Fruit fly (Drosophila melanogaster) whole organism, embryonic: ENCODE results near the gene RpS12.

Experiments
- Awh ChIP-seq: fragments of 200-800 bp; sonication (Bioruptor generic); IDR thresholded peaks from 2 replicates; pipeline ENCODE4, ENCODE4 v1.3.6; 2022; ENCODE audit warnings: missing biosample characterization, missing genetic modification characterization
- CG10274 ChIP-seq: fragments of 200-800 bp; sonication (Bioruptor generic); optimal IDR thresholded peaks from 3 replicates; lab custom pipeline; 2017; ENCODE audit warnings: missing biosample characterization, mild to moderate bottlenecking, missing genetic modification characterization
- CG11398 ChIP-seq: fragments of 200-800 bp; sonication (Bioruptor generic); optimal IDR thresholded peaks from 2 replicates; lab custom pipeline; 2016; ENCODE audit warnings: missing biosample characterization, missing genetic modification characterization
- CG11504 ChIP-seq: fragments of 200-800 bp; sonication (Bioruptor generic); optimal IDR thresholded peaks from 3 replicates; lab custom pipeline; 2019; ENCODE audit warnings: missing biosample characterization, mild to moderate bottlenecking, missing genetic modification characterization, moderate library complexity
- CG11695 ChIP-seq: fragments of 200-800 bp; sonication (Bioruptor generic); IDR thresholded peaks from 3 replicates; pipeline ENCODE4 v1.3.6; 2022; ENCODE audit warnings: missing biosample characterization, missing genetic modification characterization
- CG12942 ChIP-seq: fragments of 200-800 bp; sonication (Bioruptor generic); optimal IDR thresholded peaks from 3 replicates; lab custom pipeline; 2016; ENCODE audit warnings: missing biosample characterization, missing genetic modification characterization
- CG13424 ChIP-seq: fragments of 200-800 bp; sonication (Bioruptor generic); optimal IDR thresholded peaks from 2 replicates; lab custom pipeline; 2019; ENCODE audit warnings: missing biosample characterization, mild to moderate bottlenecking, missing genetic modification characterization, moderate library complexity
- CG13624 ChIP-seq: fragments of 200-800 bp; sonication (Bioruptor generic); optimal IDR thresholded peaks from 2 replicates; lab custom pipeline; 2016; ENCODE audit warnings: missing biosample characterization, missing genetic modification characterization
- CG14965 ChIP-seq: fragments of 200-800 bp; sonication (Bioruptor generic); optimal IDR thresholded peaks from 2 replicates; lab custom pipeline; 2016; ENCODE audit warnings: missing biosample characterization, missing genetic modification characterization, borderline replicate concordance
- CG15269 ChIP-seq: fragments of 200-800 bp; sonication (Bioruptor generic); optimal IDR thresholded peaks from 2 replicates; lab custom pipeline; 2018; ENCODE audit warnings: missing biosample characterization, mild to moderate bottlenecking, missing genetic modification characterization, moderate library complexity
- CG1529 ChIP-seq: fragments of 200-800 bp; sonication (Bioruptor generic); optimal IDR thresholded peaks from 3 replicates; lab custom pipeline; 2018; ENCODE audit warnings: missing biosample characterization, missing genetic modification characterization
- CG15601 ChIP-seq: fragments of 200-800 bp; sonication (Bioruptor generic); optimal IDR thresholded peaks from 3 replicates; lab custom pipeline; 2019; ENCODE audit warnings: missing biosample characterization, mild to moderate bottlenecking, missing genetic modification characterization, moderate library complexity
- CG2129 ChIP-seq: fragments of 200-800 bp; sonication (Bioruptor generic); IDR thresholded peaks from 2 replicates; pipeline ENCODE4 v1.3.6; 2022; ENCODE audit warnings: missing biosample characterization, missing genetic modification characterization; ENCODE audit not compliant: partially characterized antibody
- CG3065 ChIP-seq: fragments of 200-800 bp; sonication (Bioruptor generic); optimal IDR thresholded peaks from 2 replicates; lab custom pipeline; 2016; ENCODE audit warnings: missing biosample characterization, missing genetic modification characterization
- CG3163 ChIP-seq: fragments of 200-800 bp; sonication (Bioruptor generic); optimal IDR thresholded peaks from 3 replicates; lab custom pipeline; 2016; ENCODE audit warnings: missing biosample characterization, missing genetic modification characterization
- CG3407 ChIP-seq: fragments of 200-800 bp; sonication (Bioruptor generic); optimal IDR thresholded peaks from 2 replicates; lab custom pipeline; 2018; ENCODE audit warnings: missing biosample characterization, mild to moderate bottlenecking, missing genetic modification characterization
- CG3726 ChIP-seq: fragments of 200-800 bp; sonication (Bioruptor generic); IDR thresholded peaks from 3 replicates; pipeline ENCODE4, ENCODE4 v1.3.6; 2022; ENCODE audit warnings: missing biosample characterization, missing genetic modification characterization
- CG4404 ChIP-seq: fragments of 200-800 bp; sonication (Bioruptor generic); IDR thresholded peaks from 2 replicates; pipeline ENCODE4 v1.3.6; 2022; ENCODE audit warnings: missing biosample characterization, missing genetic modification characterization
- CG4617 ChIP-seq: fragments of 200-800 bp; sonication (Bioruptor generic); optimal IDR thresholded peaks from 3 replicates; lab custom pipeline; 2016; ENCODE audit warnings: missing biosample characterization, missing genetic modification characterization, borderline replicate concordance
- CG4730 ChIP-seq: fragments of 200-800 bp; sonication (Bioruptor generic); IDR thresholded peaks from 2 replicates; pipeline ENCODE4 v1.3.6; 2022; ENCODE audit warnings: missing biosample characterization, missing genetic modification characterization
- CG4854 ChIP-seq: fragments of 200-800 bp; sonication (Bioruptor generic); optimal IDR thresholded peaks from 2 replicates; lab custom pipeline; 2016; ENCODE audit warnings: missing biosample characterization, missing genetic modification characterization, inconsistent platforms
- CG6689 ChIP-seq: fragments of 200-800 bp; sonication (Bioruptor generic); IDR thresholded peaks from 2 replicates; pipeline ENCODE4 v1.3.6; 2022; ENCODE audit warnings: missing biosample characterization, missing genetic modification characterization
- CG6765 ChIP-seq: fragments of 200-800 bp; sonication (Bioruptor generic); optimal IDR thresholded peaks from 3 replicates; lab custom pipeline; 2017; ENCODE audit warnings: missing biosample characterization, mild to moderate bottlenecking, missing genetic modification characterization
- Camta ChIP-seq: fragments of 200-800 bp; sonication (Bioruptor generic); optimal IDR thresholded peaks from 2 replicates; lab custom pipeline; 2016; ENCODE audit warnings: missing biosample characterization, missing genetic modification characterization
- D19B ChIP-seq: fragments of 200-800 bp; sonication (Bioruptor generic); optimal IDR thresholded peaks from 2 replicates; lab custom pipeline; 2017; ENCODE audit warnings: missing biosample characterization, mild to moderate bottlenecking, missing genetic modification characterization
- Doc2 ChIP-seq: fragments of 200-800 bp; sonication (Bioruptor generic); IDR thresholded peaks from 2 replicates; pipeline ENCODE4 v1.3.6; 2022; ENCODE audit warnings: missing biosample characterization, missing genetic modification characterization
- HLHmδ ChIP-seq: fragments of 200-800 bp; sonication (Bioruptor generic); optimal IDR thresholded peaks from 2 replicates; lab custom pipeline; 2018; ENCODE audit warnings: missing biosample characterization, mild to moderate bottlenecking, missing genetic modification characterization, moderate library complexity
- Ravus ChIP-seq: fragments of 200-800 bp; sonication (Bioruptor generic); IDR thresholded peaks from 2 replicates; pipeline ENCODE4 v1.3.6; 2022; ENCODE audit warnings: missing biosample characterization, missing genetic modification characterization
- Rx ChIP-seq: fragments of 200-800 bp; sonication (Bioruptor generic); IDR thresholded peaks from 2 replicates; pipeline ENCODE4 v1.3.6; 2022; ENCODE audit warnings: missing biosample characterization, missing genetic modification characterization
- Side ChIP-seq: fragments of 200-800 bp; sonication (Bioruptor generic); optimal IDR thresholded peaks from 2 replicates; lab custom pipeline; 2016; ENCODE audit warnings: missing biosample characterization, missing genetic modification characterization
- al ChIP-seq: fragments of 200-800 bp; sonication (Bioruptor generic); IDR thresholded peaks from 2 replicates; pipeline ENCODE4 v1.3.6; 2022; ENCODE audit warnings: missing biosample characterization, missing genetic modification characterization
- bowl ChIP-seq: fragments of 200-800 bp; sonication (Bioruptor generic); IDR thresholded peaks from 2 replicates; pipeline ENCODE4 v1.3.6; 2022; ENCODE audit warnings: missing biosample characterization, missing genetic modification characterization
- chif ChIP-seq, 2 experiments: fragments of 200-800 bp; sonication (Bioruptor generic); optimal IDR thresholded peaks; 3 replicates each; lab custom pipeline; 2016; ENCODE audit warnings: missing biosample characterization in 2 of 2, missing genetic modification characterization in 2 of 2
- croc ChIP-seq: fragments of 200-800 bp; sonication (Bioruptor generic); conservative IDR thresholded peaks from 3 replicates; pipeline ENCODE4 v1.3.6; 2022; ENCODE audit warnings: missing biosample characterization, missing genetic modification characterization
- emc ChIP-seq: fragments of 200-800 bp; sonication (Bioruptor generic); optimal IDR thresholded peaks from 2 replicates; lab custom pipeline; 2016; ENCODE audit warnings: missing biosample characterization, missing genetic modification characterization
- fru ChIP-seq: fragments of >200 bp; optimal IDR thresholded peaks from 2 replicates; lab custom pipeline; 2017
- gro ChIP-seq: fragments of 200-800 bp; sonication (Bioruptor generic); optimal IDR thresholded peaks from 2 replicates; lab custom pipeline; 2016; ENCODE audit warnings: missing biosample characterization, missing genetic modification characterization
- h ChIP-seq: fragments of >200 bp; optimal IDR thresholded peaks from 2 replicates; lab custom pipeline; 2017
- ken ChIP-seq: fragments of 200-800 bp; sonication (Bioruptor generic); IDR thresholded peaks from 3 replicates; pipeline ENCODE4 v1.3.6; 2022; ENCODE audit warnings: missing biosample characterization, missing genetic modification characterization
- mld ChIP-seq: fragments of 200-800 bp; sonication (Bioruptor generic); IDR thresholded peaks from 3 replicates; pipeline ENCODE4 v1.3.6; 2022; ENCODE audit warnings: missing biosample characterization, missing genetic modification characterization; ENCODE audit not compliant: partially characterized antibody
- odd ChIP-seq: fragments of 200-800 bp; sonication (Bioruptor generic); optimal IDR thresholded peaks from 2 replicates; lab custom pipeline; 2017; ENCODE audit warnings: missing biosample characterization, mild to moderate bottlenecking, missing genetic modification characterization
- org-1 ChIP-seq: fragments of 200-800 bp; sonication (Bioruptor generic); optimal IDR thresholded peaks from 2 replicates; lab custom pipeline; 2017; ENCODE audit warnings: missing biosample characterization, missing genetic modification characterization
- otp ChIP-seq: fragments of 200-800 bp; sonication (Bioruptor generic); IDR thresholded peaks from 3 replicates; pipeline ENCODE4, ENCODE4 v1.3.6; 2022; ENCODE audit warnings: missing biosample characterization, missing genetic modification characterization
- pb ChIP-seq: fragments of 200-800 bp; sonication (Bioruptor generic); optimal IDR thresholded peaks from 3 replicates; lab custom pipeline; 2016; ENCODE audit warnings: missing biosample characterization, missing genetic modification characterization
- psq ChIP-seq: fragments of 200-800 bp; sonication (Bioruptor generic); optimal IDR thresholded peaks from 2 replicates; lab custom pipeline; 2017; ENCODE audit warnings: missing biosample characterization, missing genetic modification characterization
- sens-2 ChIP-seq: fragments of 200-800 bp; sonication (Bioruptor generic); IDR thresholded peaks from 2 replicates; pipeline ENCODE4 v1.3.6; 2022; ENCODE audit warnings: missing biosample characterization, missing genetic modification characterization
- slou ChIP-seq: fragments of 200-800 bp; sonication (Bioruptor generic); optimal IDR thresholded peaks from 3 replicates; lab custom pipeline; 2016; ENCODE audit warnings: missing biosample characterization, missing genetic modification characterization
- so ChIP-seq: fragments of 200-800 bp; sonication (Bioruptor generic); IDR thresholded peaks from 3 replicates; pipeline ENCODE4 v1.3.6; 2022; ENCODE audit warnings: missing biosample characterization, missing genetic modification characterization
- tna ChIP-seq: fragments of 200-800 bp; sonication (Bioruptor generic); IDR thresholded peaks from 2 replicates; pipeline ENCODE4 v1.3.6; 2022; ENCODE audit warnings: missing biosample characterization, missing genetic modification characterization; ENCODE audit not compliant: partially characterized antibody
- usp ChIP-seq: fragments of >200 bp; optimal IDR thresholded peaks from 2 replicates; lab custom pipeline; 2017; ENCODE audit warnings: missing biosample characterization, missing genetic modification characterization
- vnd ChIP-seq: fragments of 200-800 bp; sonication (Bioruptor generic); IDR thresholded peaks from 3 replicates; pipeline ENCODE4 v1.3.6; 2022; ENCODE audit warnings: missing biosample characterization, missing genetic modification characterization; ENCODE audit not compliant: partially characterized antibody
- wdn ChIP-seq: fragments of 200-800 bp; sonication (Bioruptor generic); IDR thresholded peaks from 2 replicates; pipeline ENCODE4 v1.3.6; 2022; ENCODE audit warnings: missing biosample characterization, missing genetic modification characterization
- zen2 ChIP-seq: fragments of 200-800 bp; sonication (Bioruptor generic); IDR thresholded peaks from 3 replicates; pipeline ENCODE4 v1.3.6; 2022; ENCODE audit warnings: missing biosample characterization, missing genetic modification characterization; ENCODE audit not compliant: partially characterized antibody

RpS12 gene

dm6 chr3L:13021727-13022126 lies 1.4 kb upstream of the RpS12 start (continued):
- no peak for TF ChIP-seq CG10274 (GFP tag; lab: Kevin White, UChicago)
- no peak for TF ChIP-seq odd (GFP tag; lab: Kevin White, UChicago)
- TF ChIP-seq mld: no peak
- TF ChIP-seq Awh (GFP tag; lab: Robert Waterston, UW): no peak
- no peak for TF ChIP-seq Camta (GFP tag; lab: Kevin White, UChicago)
- peak; percentile 53 for TF ChIP-seq CG15269 (tag; lab: Kevin White, UChicago)
- no peak for TF ChIP-seq CG4617
- TF ChIP-seq gro (GFP tag; lab: Kevin White, UChicago): no peak
- peak; percentile 43 for TF ChIP-seq CG11504 (tag; lab: Kevin White, UChicago)
- no peak for TF ChIP-seq Rx (GFP tag; lab: Robert Waterston, UW)
- TF ChIP-seq wdn (GFP tag; lab: Robert Waterston, UW): no peak
- no peak for TF ChIP-seq CG3726 (GFP tag; lab: Robert Waterston, UW)
- TF ChIP-seq tna (GFP tag; lab: Robert Waterston, UW): no peak
- TF ChIP-seq HLHmδ: no peak
- no peak for TF ChIP-seq Side (GFP tag; lab: Kevin White, UChicago)
- peak; percentile 4 for TF ChIP-seq org-1 (GFP tag; lab: Kevin White, UChicago)
- TF ChIP-seq CG14965: no peak
- TF ChIP-seq Doc2 (GFP tag; lab: Robert Waterston, UW): no peak
- no peak for TF ChIP-seq fru (lab: Kevin White, UChicago)
- no peak for TF ChIP-seq emc (GFP tag; lab: Kevin White, UChicago)
- no peak for TF ChIP-seq vnd
- TF ChIP-seq Ravus (GFP tag; lab: Robert Waterston, UW): no peak
- TF ChIP-seq usp (GFP tag; lab: Kevin White, UChicago): no peak
- no peak for TF ChIP-seq CG6765 (GFP tag; lab: Kevin White, UChicago)
- TF ChIP-seq h (lab: Kevin White, UChicago): no peak
- no peak for TF ChIP-seq zen2
- no peak for TF ChIP-seq CG6689 (GFP tag; lab: Robert Waterston, UW)
- TF ChIP-seq al: no peak
- no peak for TF ChIP-seq slou
- no peak for TF ChIP-seq CG11398 (GFP tag; lab: Kevin White, UChicago)
- TF ChIP-seq CG13424: peak; percentile 11
- TF ChIP-seq CG2129 (GFP tag; lab: Robert Waterston, UW): no peak
- no peak for TF ChIP-seq psq (GFP tag; lab: Kevin White, UChicago)
- TF ChIP-seq bowl (GFP tag; lab: Robert Waterston, UW): 0 out of 2 replicates have a peak, but pooled peaks have one; percentile 4
- no peak for TF ChIP-seq croc (GFP tag; lab: Robert Waterston, UW)
- TF ChIP-seq CG4730 (GFP tag; lab: Robert Waterston, UW): no peak
- no peak for TF ChIP-seq CG4854 (GFP tag; lab: Kevin White, UChicago)
- TF ChIP-seq D19B: peak; percentile 13
- TF ChIP-seq so: no peak
- TF ChIP-seq ken (GFP tag; lab: Robert Waterston, UW): no peak
- no peak for TF ChIP-seq CG1529
- no peak for TF ChIP-seq CG12942 (GFP tag; lab: Kevin White, UChicago)
- TF ChIP-seq otp (GFP tag; lab: Robert Waterston, UW): no peak
- TF ChIP-seq sens-2 (GFP tag; lab: Robert Waterston, UW): no peak
- TF ChIP-seq CG3065 (GFP tag; lab: Kevin White, UChicago): no peak
- peak; percentile 61; the same call in 1 of the 3 replicates for TF ChIP-seq CG11695 (GFP tag; lab: Robert Waterston, UW)
- TF ChIP-seq CG4404: no peak
- TF ChIP-seq pb: no peak
- no peak for TF ChIP-seq chif (GFP tag; optimal IDR thresholded peaks at IDR 0.05; lab: Kevin White, UChicago)
- no peak for TF ChIP-seq CG3163 (GFP tag; lab: Kevin White, UChicago)
- TF ChIP-seq CG15601: peak; percentile 52
- TF ChIP-seq CG13624 (GFP tag; lab: Kevin White, UChicago): no peak
- TF ChIP-seq CG3407 (GFP tag; lab: Kevin White, UChicago): no peak
